Worm (Caenorhabditis elegans) whole organism, L4 larva: ENCODE results near the gene T21C9.9.
A peak's percentile ranks its signal among the peaks of the same experiment; 100 is the strongest.

Experiments
- F49E8.2 ChIP-seq: sonication (generic microtip); optimal IDR thresholded peaks from 2 replicates; lab custom pipeline; 2016; ENCODE audit warnings: missing compliant biosample characterization, mild to moderate bottlenecking, missing genetic modification characterization, borderline replicate concordance
- T20F7.1 ChIP-seq: fragments of 200-800 bp; sonication (Bioruptor generic); optimal IDR thresholded peaks from 2 replicates; lab custom pipeline; 2018; ENCODE audit warnings: mild to moderate bottlenecking, missing genetic modification characterization, missing compliant biosample characterization
- ZK337.2 ChIP-seq: fragments of 200-800 bp; sonication (Bioruptor generic); IDR thresholded peaks from 2 replicates; pipeline ENCODE4 v1.3.6; 2022; ENCODE audit warnings: missing genetic modification reagents, missing genetic modification characterization, missing compliant biosample characterization
- ZK546.5 ChIP-seq, 2 experiments: sonication (generic microtip); optimal IDR thresholded peaks; 2 replicates each; lab custom pipeline; 2017; ENCODE audit warnings: missing biosample characterization in 2 of 2, missing genetic modification characterization in 2 of 2
- aha-1 ChIP-seq: fragments of 150-350 bp; peaks from one replicate; lab custom pipeline; 2014; ENCODE audit warnings: missing biosample characterization, missing genetic modification characterization
- ceh-44 ChIP-seq: fragments of 200-800 bp; sonication (Bioruptor generic); IDR thresholded peaks from 2 replicates; pipeline ENCODE4 v1.3.6; 2022; ENCODE audit warnings: missing genetic modification reagents, missing genetic modification characterization, missing compliant biosample characterization
- cey-2 ChIP-seq: sonication (generic microtip); optimal IDR thresholded peaks from 3 replicates; lab custom pipeline; 2017; ENCODE audit warnings: missing genetic modification characterization, mild to moderate bottlenecking, missing compliant biosample characterization, antibody characterized with exemption, borderline replicate concordance; ENCODE audit not compliant: insufficient read depth
- ctbp-1 ChIP-seq: fragments of 200-800 bp; sonication (Bioruptor generic); IDR thresholded peaks from 2 replicates; pipeline ENCODE4 v1.3.6; 2022; ENCODE audit warnings: missing genetic modification reagents, missing genetic modification characterization, missing compliant biosample characterization
- daf-16 ChIP-seq, 3 experiments: sonication (generic microtip); optimal IDR thresholded peaks; 2 replicates each; lab custom pipeline; 2016 to 2017; ENCODE audit warnings: missing genetic modification characterization in 3 of 3, missing genetic modification reagents in 3 of 3, mild to moderate bottlenecking in 2 of 3, missing compliant biosample characterization in 2 of 3, missing biosample characterization in 1 of 3, moderate library complexity in 1 of 3
- daf-19 ChIP-seq: fragments of 200-800 bp; sonication (Bioruptor generic); conservative IDR thresholded peaks from 2 replicates; pipeline ENCODE4 v1.3.6; 2022; ENCODE audit warnings: missing genetic modification characterization, missing compliant biosample characterization
- daf-8 ChIP-seq: fragments of 200-800 bp; sonication (Bioruptor generic); IDR thresholded peaks from 2 replicates; pipeline ENCODE4 v1.3.6; 2022; ENCODE audit warnings: missing genetic modification characterization, missing compliant biosample characterization
- dmd-6 ChIP-seq: fragments of 200-800 bp; sonication (Bioruptor generic); IDR thresholded peaks from 2 replicates; pipeline ENCODE4 v1.3.6; 2022; ENCODE audit warnings: missing genetic modification reagents, missing genetic modification characterization, missing compliant biosample characterization
- dmd-8 ChIP-seq: fragments of 200-800 bp; sonication (Bioruptor generic); IDR thresholded peaks from 2 replicates; pipeline ENCODE4 v1.3.6; 2022; ENCODE audit warnings: missing genetic modification characterization, missing compliant biosample characterization
- dmd-9 ChIP-seq: fragments of 200-800 bp; sonication (Bioruptor generic); IDR thresholded peaks from 2 replicates; pipeline ENCODE4 v1.3.6; 2022; ENCODE audit warnings: missing genetic modification reagents, missing genetic modification characterization, missing compliant biosample characterization
- egl-27 ChIP-seq: sonication (generic microtip); optimal IDR thresholded peaks from 3 replicates; lab custom pipeline; 2017; ENCODE audit warnings: missing biosample characterization, missing genetic modification reagents, missing genetic modification characterization
- egl-43 ChIP-seq: fragments of 200-800 bp; sonication (Bioruptor generic); IDR thresholded peaks from 2 replicates; pipeline ENCODE4 v1.3.6; 2022; ENCODE audit warnings: missing genetic modification reagents, missing genetic modification characterization, missing compliant biosample characterization
- gei-8 ChIP-seq: fragments of 200-800 bp; sonication (Bioruptor generic); optimal IDR thresholded peaks from 2 replicates; lab custom pipeline; 2018; ENCODE audit warnings: mild to moderate bottlenecking, missing genetic modification characterization, missing compliant biosample characterization
- hlh-30 ChIP-seq: sonication (generic microtip); optimal IDR thresholded peaks from 2 replicates; lab custom pipeline; 2017; ENCODE audit warnings: antibody characterized with exemption, mild to moderate bottlenecking, missing genetic modification characterization, missing compliant biosample characterization; ENCODE audit not compliant: insufficient read depth
- jun-1 ChIP-seq: fragments of 150-350 bp; optimal IDR thresholded peaks from 2 replicates; lab custom pipeline; 2014; ENCODE audit warnings: missing biosample characterization, missing genetic modification reagents, missing genetic modification characterization
- lin-15B ChIP-seq: fragments of 150-350 bp; sonication (generic microtip); optimal IDR thresholded peaks from 3 replicates; lab custom pipeline; 2014; ENCODE audit warnings: missing biosample characterization, missing genetic modification characterization
- lin-39 ChIP-seq: fragments of 150-350 bp; optimal IDR thresholded peaks from 2 replicates; lab custom pipeline; 2014; ENCODE audit warnings: missing biosample characterization, missing genetic modification reagents, missing genetic modification characterization
- mxl-2 ChIP-seq: fragments of 200-800 bp; sonication (Bioruptor generic); conservative IDR thresholded peaks from 2 replicates; pipeline ENCODE4 v1.3.6; 2022; ENCODE audit warnings: missing genetic modification reagents, missing genetic modification characterization, missing compliant biosample characterization
- mxl-3 ChIP-seq: fragments of 200-800 bp; sonication (Bioruptor generic); optimal IDR thresholded peaks from 2 replicates; lab custom pipeline; 2018; ENCODE audit warnings: mild to moderate bottlenecking, missing genetic modification characterization, missing compliant biosample characterization
- nhr-102 ChIP-seq: sonication (generic microtip); optimal IDR thresholded peaks from 2 replicates; lab custom pipeline; 2016; ENCODE audit warnings: mild to moderate bottlenecking, missing genetic modification characterization, moderate library complexity, missing compliant biosample characterization
- nhr-28 ChIP-seq: fragments of 150-350 bp; optimal IDR thresholded peaks from 2 replicates; lab custom pipeline; 2014; ENCODE audit warnings: missing biosample characterization, missing genetic modification characterization
- nhr-41 ChIP-seq: fragments of 200-800 bp; sonication (Bioruptor generic); IDR thresholded peaks from 2 replicates; pipeline ENCODE4 v1.3.6; 2022; ENCODE audit warnings: missing genetic modification reagents, missing genetic modification characterization, missing compliant biosample characterization
- nhr-42 ChIP-seq: fragments of 200-800 bp; sonication (Bioruptor generic); IDR thresholded peaks from 2 replicates; pipeline ENCODE4 v1.3.6; 2022; ENCODE audit warnings: missing genetic modification characterization, missing compliant biosample characterization
- nhr-77 ChIP-seq: fragments of 150-350 bp; optimal IDR thresholded peaks from 2 replicates; lab custom pipeline; 2014; ENCODE audit warnings: missing biosample characterization, missing genetic modification characterization
- set-16 ChIP-seq: fragments of 200-800 bp; sonication (Bioruptor generic); IDR thresholded peaks from 2 replicates; pipeline ENCODE4 v1.3.6; 2022; ENCODE audit warnings: missing genetic modification reagents, missing genetic modification characterization, missing compliant biosample characterization
- skn-1 ChIP-seq: fragments of 150-350 bp; optimal IDR thresholded peaks from 2 replicates; lab custom pipeline; 2014; ENCODE audit warnings: missing biosample characterization, missing genetic modification characterization
- snpc-4 ChIP-seq: fragments of 150-350 bp; optimal IDR thresholded peaks from 2 replicates; lab custom pipeline; 2014; ENCODE audit warnings: missing biosample characterization, missing genetic modification characterization
- unc-39 ChIP-seq: sonication (generic microtip); optimal IDR thresholded peaks from 2 replicates; lab custom pipeline; 2017; ENCODE audit warnings: missing biosample characterization, missing genetic modification characterization
- vab-7 ChIP-seq: fragments of 200-800 bp; sonication (Bioruptor generic); IDR thresholded peaks from 2 replicates; pipeline ENCODE4 v1.3.6; 2022; ENCODE audit warnings: missing genetic modification reagents, missing genetic modification characterization, missing compliant biosample characterization
- zag-1 ChIP-seq: fragments of 150-350 bp; optimal IDR thresholded peaks from 2 replicates; lab custom pipeline; 2014; ENCODE audit warnings: missing biosample characterization, missing genetic modification characterization

The T21C9.9 gene

DNA sequence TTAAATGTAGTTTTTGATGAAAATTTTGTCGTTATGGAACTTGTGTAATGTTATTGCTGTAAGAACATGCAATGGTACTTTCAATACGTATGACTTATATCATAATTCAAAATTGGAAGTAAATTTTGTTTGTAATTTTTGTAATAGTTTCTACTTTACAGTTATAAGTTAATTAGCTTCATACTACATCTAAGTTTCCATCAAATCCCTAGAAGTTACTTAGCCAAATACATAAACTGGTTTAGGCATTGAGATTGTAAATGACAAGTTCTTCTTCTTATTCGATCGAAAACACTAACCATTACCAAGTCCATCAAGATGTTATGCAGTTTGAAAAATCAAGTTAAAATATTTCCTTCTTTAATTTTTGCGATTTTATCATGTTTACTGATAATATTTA lies 42.7 kb downstream of the T21C9.9 start, which contains the start of gene F32G8.2:
TSS of gene F32G8.2 (plus strand) at position 301 of the 400 bp plus-strand sequence.
- TF ChIP-seq T20F7.1 (GFP tag; lab: Kevin White, UChicago): no peak
- TF ChIP-seq hlh-30 (tag; lab: Kevin White, UChicago): no peak
- TF ChIP-seq skn-1 (tag; lab: Kevin White, UChicago): no peak
- no peak for TF ChIP-seq jun-1 (tag; lab: Kevin White, UChicago)
- no peak for TF ChIP-seq egl-27
- TF ChIP-seq nhr-28 (tag; lab: Kevin White, UChicago): no peak
- no peak for TF ChIP-seq ceh-44
- no peak for TF ChIP-seq zag-1 (tag; lab: Kevin White, UChicago)
- no peak for TF ChIP-seq nhr-42 (GFP tag; lab: Robert Waterston, UW)
- TF ChIP-seq snpc-4: no peak
- TF ChIP-seq ctbp-1 (GFP tag; lab: Robert Waterston, UW): no peak
- no peak for TF ChIP-seq cey-2
- TF ChIP-seq gei-8: no peak
- no peak for TF ChIP-seq nhr-41
- no peak for TF ChIP-seq ZK337.2 (GFP tag; lab: Robert Waterston, UW)
- TF ChIP-seq, all 104 proteins: peak for 0

DNA sequence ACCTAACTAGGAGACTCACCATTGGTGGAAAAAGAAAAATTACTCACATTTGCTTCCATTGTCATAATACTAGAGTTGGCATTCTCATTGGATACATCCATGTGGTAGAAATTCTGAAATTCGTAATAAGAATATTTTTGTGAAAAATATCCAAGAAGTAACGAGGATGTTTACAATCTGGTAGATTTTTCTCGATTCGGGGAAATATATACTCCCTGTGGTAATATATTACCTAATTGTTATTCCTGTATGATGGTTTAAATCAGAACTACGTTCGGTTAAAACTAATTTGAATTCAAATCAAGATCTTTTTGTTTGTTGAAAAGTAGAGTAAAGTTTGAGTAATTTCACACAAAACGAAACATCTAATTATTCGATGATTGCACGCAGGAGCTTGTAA lies 43.4 kb downstream of the T21C9.9 start, which contains the start of gene srd-34:
TSS of gene srd-34 (minus strand) at position 101 of the 400 bp plus-strand sequence.
- TF ChIP-seq aha-1 (no peak), vab-7 (GFP tag; lab: Robert Waterston, UW) (no peak), F49E8.2 (tag; lab: Kevin White, UChicago) (no peak), set-16 (GFP tag; lab: Robert Waterston, UW) (no peak), dmd-6 (no peak), nhr-28 (tag; lab: Kevin White, UChicago) (no peak), ZK546.5 (tag; optimal IDR thresholded peaks at IDR 0.05; lab: Kevin White, UChicago) (no peak), unc-39 (tag; lab: Kevin White, UChicago) (no peak), egl-43 (GFP tag; lab: Robert Waterston, UW) (no peak), dmd-8 (GFP tag; lab: Robert Waterston, UW) (no peak), dmd-9 (GFP tag; lab: Robert Waterston, UW) (no peak)

DNA sequence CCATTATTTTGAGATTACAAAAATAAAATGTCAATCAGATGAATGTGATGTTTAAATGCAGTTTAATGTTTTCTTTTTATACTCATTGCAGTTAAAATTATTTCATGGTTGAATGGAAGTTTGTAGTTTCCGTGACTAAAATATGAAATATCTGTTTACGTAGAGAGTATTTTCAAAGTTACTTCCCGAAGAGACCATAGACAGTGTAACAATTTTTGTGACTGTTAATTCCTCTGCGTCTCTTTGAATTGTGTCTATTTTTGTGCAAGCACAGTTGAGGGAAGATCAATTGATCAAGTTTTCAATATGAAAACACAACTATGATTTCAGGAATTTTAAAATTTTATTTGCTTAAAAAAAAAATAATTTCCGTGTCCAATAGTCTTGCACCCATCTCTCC lies 45.6 kb downstream of the T21C9.9 start, which contains the start of gene F25D1.5:
TSS of gene F25D1.5 (minus strand) at position 35 of the 400 bp plus-strand sequence.
- peak; percentile 98 for TF ChIP-seq nhr-28 (tag; lab: Kevin White, UChicago)
- TF ChIP-seq lin-15B: no peak
- TF ChIP-seq cey-2: no peak
- TF ChIP-seq zag-1 (tag; lab: Kevin White, UChicago): no peak
- TF ChIP-seq daf-8: no peak
- no peak for TF ChIP-seq mxl-3 (GFP tag; lab: Kevin White, UChicago)
- no peak for TF ChIP-seq daf-16 (GFP tag; optimal IDR thresholded peaks at IDR 0.05; lab: Kevin White, UChicago)
- TF ChIP-seq daf-16 (tag; optimal IDR thresholded peaks at IDR 0.05; lab: Kevin White, UChicago): peak; percentile 90
- TF ChIP-seq nhr-77 (tag; lab: Kevin White, UChicago): peak; percentile 98
- no peak for TF ChIP-seq daf-19 (GFP tag; lab: Robert Waterston, UW)
- TF ChIP-seq nhr-42 (GFP tag; lab: Robert Waterston, UW): no peak
- no peak for TF ChIP-seq ZK337.2 (GFP tag; lab: Robert Waterston, UW)
- no peak for TF ChIP-seq mxl-2 (GFP tag; lab: Robert Waterston, UW)
- TF ChIP-seq nhr-102: no peak
- TF ChIP-seq egl-27: no peak
- TF ChIP-seq lin-39 (tag; lab: Kevin White, UChicago): no peak
